Fruit fly (Drosophila melanogaster) whole organism, embryonic: ENCODE data around the gene IFT54.

Experiments used
- Abd-B ChIP-seq: fragments of 200-800 bp; sonication (Bioruptor generic); optimal IDR thresholded peaks from 2 replicates; lab custom pipeline; 2018; ENCODE audit warnings: missing biosample characterization, mild to moderate bottlenecking, missing genetic modification characterization, moderate library complexity
- Asciz ChIP-seq: fragments of 200-800 bp; sonication (Bioruptor generic); optimal IDR thresholded peaks from 2 replicates; lab custom pipeline; 2017; ENCODE audit warnings: missing biosample characterization, mild to moderate bottlenecking, missing genetic modification characterization, missing genetic modification reagents
- CG10147 ChIP-seq: fragments of 200-800 bp; sonication (Bioruptor generic); optimal IDR thresholded peaks from 2 replicates; lab custom pipeline; 2019; ENCODE audit warnings: missing biosample characterization, mild to moderate bottlenecking, missing genetic modification characterization, moderate library complexity
- CG10267 ChIP-seq: fragments of 200-800 bp; sonication (Bioruptor generic); optimal IDR thresholded peaks from 2 replicates; lab custom pipeline; 2018; ENCODE audit warnings: missing biosample characterization, mild to moderate bottlenecking, missing genetic modification characterization, moderate library complexity
- CG12391 ChIP-seq: fragments of 200-800 bp; sonication (Bioruptor generic); optimal IDR thresholded peaks from 3 replicates; lab custom pipeline; 2018; ENCODE audit warnings: missing biosample characterization, mild to moderate bottlenecking, missing genetic modification characterization, moderate library complexity
- CG14014 ChIP-seq: fragments of 200-800 bp; sonication (Bioruptor generic); IDR thresholded peaks from 2 replicates; pipeline ENCODE4 v1.3.6; 2022; ENCODE audit warnings: missing biosample characterization, missing genetic modification characterization
- CG14710 ChIP-seq: fragments of 200-800 bp; sonication (Bioruptor generic); optimal IDR thresholded peaks from 3 replicates; lab custom pipeline; 2019; ENCODE audit warnings: missing biosample characterization, mild to moderate bottlenecking, missing genetic modification characterization, moderate library complexity
- CG15011 ChIP-seq: fragments of 200-800 bp; sonication (Bioruptor generic); optimal IDR thresholded peaks from 3 replicates; lab custom pipeline; 2018; ENCODE audit warnings: missing biosample characterization, mild to moderate bottlenecking, missing genetic modification characterization
- CG1602 ChIP-seq: fragments of 200-800 bp; sonication (Bioruptor generic); optimal IDR thresholded peaks from 3 replicates; lab custom pipeline; 2016; ENCODE audit warnings: missing biosample characterization, missing genetic modification characterization
- CG17359 ChIP-seq: fragments of 200-800 bp; sonication (Bioruptor generic); optimal IDR thresholded peaks from 3 replicates; lab custom pipeline; 2018; ENCODE audit warnings: missing biosample characterization, mild to moderate bottlenecking, missing genetic modification characterization, moderate library complexity
- CG17361 ChIP-seq: fragments of 200-800 bp; sonication (Bioruptor generic); IDR thresholded peaks from 3 replicates; pipeline ENCODE4 v1.3.6; 2022; ENCODE audit warnings: missing biosample characterization, missing genetic modification characterization
- CG18262 ChIP-seq: fragments of 200-800 bp; optimal IDR thresholded peaks from 3 replicates; lab custom pipeline; 2019; ENCODE audit warnings: missing biosample characterization, mild to moderate bottlenecking, missing genetic modification characterization, moderate library complexity
- CG2120 ChIP-seq: fragments of 200-800 bp; sonication (Bioruptor generic); optimal IDR thresholded peaks from 3 replicates; lab custom pipeline; 2016; ENCODE audit warnings: missing biosample characterization, missing genetic modification characterization
- CG2712 ChIP-seq: fragments of 200-800 bp; optimal IDR thresholded peaks from 3 replicates; lab custom pipeline; 2019; ENCODE audit warnings: missing biosample characterization, mild to moderate bottlenecking, missing genetic modification characterization, moderate library complexity
- CG30403 ChIP-seq: fragments of 200-800 bp; sonication (Bioruptor generic); optimal IDR thresholded peaks from 3 replicates; lab custom pipeline; 2016; ENCODE audit warnings: missing biosample characterization, missing genetic modification characterization
- CG4424 ChIP-seq: fragments of 200-800 bp; sonication (Bioruptor generic); optimal IDR thresholded peaks from 3 replicates; lab custom pipeline; 2016; ENCODE audit warnings: missing biosample characterization, missing genetic modification characterization
- CG4617 ChIP-seq: fragments of 200-800 bp; sonication (Bioruptor generic); optimal IDR thresholded peaks from 3 replicates; lab custom pipeline; 2016; ENCODE audit warnings: missing biosample characterization, missing genetic modification characterization, borderline replicate concordance
- CG7556 ChIP-seq: fragments of 200-800 bp; sonication (Bioruptor generic); optimal IDR thresholded peaks from 2 replicates; lab custom pipeline; 2017; ENCODE audit warnings: missing biosample characterization, mild to moderate bottlenecking, missing genetic modification characterization
- CG7839 ChIP-seq: fragments of 200-800 bp; sonication (Bioruptor generic); optimal IDR thresholded peaks from 3 replicates; lab custom pipeline; 2018; ENCODE audit warnings: missing biosample characterization, mild to moderate bottlenecking, missing genetic modification characterization, moderate library complexity
- CG8359 ChIP-seq: fragments of 200-800 bp; sonication (Bioruptor generic); optimal IDR thresholded peaks from 2 replicates; lab custom pipeline; 2017; ENCODE audit warnings: missing biosample characterization, mild to moderate bottlenecking, missing genetic modification characterization, borderline replicate concordance
- CG8388 ChIP-seq: fragments of 200-800 bp; sonication (Bioruptor generic); optimal IDR thresholded peaks from 2 replicates; lab custom pipeline; 2019; ENCODE audit warnings: missing biosample characterization, mild to moderate bottlenecking, missing genetic modification characterization, moderate library complexity
- CG9876 ChIP-seq: fragments of 200-800 bp; sonication (Bioruptor generic); optimal IDR thresholded peaks from 2 replicates; lab custom pipeline; 2016; ENCODE audit warnings: missing biosample characterization, missing genetic modification characterization
- CoRest ChIP-seq: fragments of 200-800 bp; sonication (Bioruptor generic); optimal IDR thresholded peaks from 3 replicates; lab custom pipeline; 2018; ENCODE audit warnings: missing biosample characterization, mild to moderate bottlenecking, missing genetic modification characterization, moderate library complexity
- Eip74EF ChIP-seq, 2 experiments: fragments of 200-800 bp in 1 of 2; fragments of >200 bp in 1 of 2; sonication (Bioruptor generic) in 1 of 2; optimal IDR thresholded peaks; 2 replicates each; lab custom pipeline; 2017 to 2019; ENCODE audit warnings: missing biosample characterization in 2 of 2, missing genetic modification characterization in 2 of 2, mild to moderate bottlenecking in 1 of 2, moderate library complexity in 1 of 2
- Gug ChIP-seq: fragments of 200-800 bp; sonication (Bioruptor generic); IDR thresholded peaks from 4 replicates; pipeline ENCODE4 v1.3.6; 2022; ENCODE audit warnings: missing biosample characterization, missing genetic modification characterization
- HHEX ChIP-seq: fragments of 200-800 bp; sonication (Bioruptor generic); optimal IDR thresholded peaks from 3 replicates; lab custom pipeline; 2017; ENCODE audit warnings: missing biosample characterization, mild to moderate bottlenecking, missing genetic modification characterization, missing genetic modification reagents
- Med ChIP-seq: fragments of 200-800 bp; sonication (Bioruptor generic); peaks from one replicate; lab custom pipeline; 2016; ENCODE audit warnings: missing biosample characterization, missing genetic modification characterization, mild to moderate bottlenecking, inconsistent platforms, moderate library complexity
- Mes4 ChIP-seq: fragments of 200-800 bp; sonication (Bioruptor generic); optimal IDR thresholded peaks from 2 replicates; lab custom pipeline; 2016; ENCODE audit warnings: missing biosample characterization, missing genetic modification characterization
- Ptx1 ChIP-seq: fragments of 200-800 bp; sonication (Bioruptor generic); IDR thresholded peaks from 2 replicates; pipeline ENCODE4 v1.3.6; 2022; ENCODE audit warnings: missing biosample characterization, missing genetic modification characterization
- Xrp1 ChIP-seq: fragments of 200-800 bp; sonication (Bioruptor generic); IDR thresholded peaks from 2 replicates; pipeline ENCODE4 v1.3.6; 2022; ENCODE audit warnings: missing biosample characterization, missing genetic modification characterization
- abd-A ChIP-seq: fragments of 200-800 bp; sonication (Bioruptor generic); optimal IDR thresholded peaks from 3 replicates; lab custom pipeline; 2019; ENCODE audit warnings: missing biosample characterization, mild to moderate bottlenecking, missing genetic modification characterization, moderate library complexity
- bcd ChIP-seq: fragments of 200-800 bp; sonication (Bioruptor generic); optimal IDR thresholded peaks from 2 replicates; lab custom pipeline; 2017; ENCODE audit warnings: missing biosample characterization, mild to moderate bottlenecking, missing genetic modification characterization
- bsh ChIP-seq, 2 experiments: fragments of 200-800 bp; sonication (Bioruptor generic); optimal IDR thresholded peaks; 2 replicates each; lab custom pipeline; 2017 to 2018; ENCODE audit warnings: mild to moderate bottlenecking in 2 of 2, missing biosample characterization in 2 of 2, missing genetic modification characterization in 2 of 2, moderate library complexity in 1 of 2
- ci ChIP-seq: fragments of 200-800 bp; sonication (Bioruptor generic); IDR thresholded peaks from 3 replicates; pipeline ENCODE4 v1.3.6; 2022; ENCODE audit warnings: missing biosample characterization, missing genetic modification characterization
- crol ChIP-seq: fragments of 200-800 bp; sonication (Bioruptor generic); IDR thresholded peaks from 2 replicates; pipeline ENCODE4 v1.3.6; 2022; ENCODE audit warnings: missing biosample characterization, missing genetic modification characterization
- cwo ChIP-seq: fragments of 200-800 bp; sonication (Bioruptor generic); optimal IDR thresholded peaks from 3 replicates; lab custom pipeline; 2017; ENCODE audit warnings: missing biosample characterization, missing genetic modification characterization, mild to moderate bottlenecking, moderate library complexity, missing genetic modification reagents
- dmrt99B ChIP-seq: fragments of 200-800 bp; sonication (Bioruptor generic); optimal IDR thresholded peaks from 2 replicates; lab custom pipeline; 2018; ENCODE audit warnings: missing biosample characterization, mild to moderate bottlenecking, missing genetic modification characterization, moderate library complexity
- grau ChIP-seq: fragments of 200-800 bp; optimal IDR thresholded peaks from 3 replicates; lab custom pipeline; 2019; ENCODE audit warnings: missing biosample characterization, mild to moderate bottlenecking, missing genetic modification characterization, moderate library complexity
- hkb ChIP-seq, 2 experiments: fragments of 200-800 bp in 1 of 2; fragments of >200 bp in 1 of 2; sonication (Bioruptor generic) in 1 of 2; IDR thresholded peaks in 1 of 2; optimal IDR thresholded peaks in 1 of 2; 2 replicates each; pipeline versions ENCODE4 v1.3.6 to Lab custom; 2017 to 2022; ENCODE audit warnings: missing biosample characterization in 1 of 2, missing genetic modification characterization in 1 of 2
- lola ChIP-seq, 3 experiments: fragments of >200 bp in 2 of 3; fragments of 200-800 bp in 1 of 3; sonication (Bioruptor generic) in 1 of 3; optimal IDR thresholded peaks; 2 replicates each; lab custom pipeline; 2017 to 2019; ENCODE audit warnings: missing biosample characterization in 3 of 3, missing genetic modification characterization in 3 of 3, mild to moderate bottlenecking in 1 of 3, moderate library complexity in 1 of 3
- nom ChIP-seq: fragments of 200-800 bp; sonication (Bioruptor generic); optimal IDR thresholded peaks from 2 replicates; lab custom pipeline; 2017; ENCODE audit warnings: missing biosample characterization, missing genetic modification characterization, mild to moderate bottlenecking, moderate library complexity, missing genetic modification reagents
- oc ChIP-seq: fragments of 200-800 bp; sonication (Bioruptor generic); optimal IDR thresholded peaks from 2 replicates; lab custom pipeline; 2018; ENCODE audit warnings: missing biosample characterization, mild to moderate bottlenecking, missing genetic modification characterization, moderate library complexity
- scrt ChIP-seq: fragments of 200-800 bp; sonication (Bioruptor generic); optimal IDR thresholded peaks from 2 replicates; lab custom pipeline; 2018; ENCODE audit warnings: missing biosample characterization, mild to moderate bottlenecking, missing genetic modification characterization, moderate library complexity
- sd ChIP-seq: fragments of 200-800 bp; sonication (Bioruptor generic); optimal IDR thresholded peaks from 3 replicates; lab custom pipeline; 2018; ENCODE audit warnings: missing biosample characterization, mild to moderate bottlenecking, missing genetic modification characterization, moderate library complexity
- sens-2 ChIP-seq: fragments of 200-800 bp; sonication (Bioruptor generic); IDR thresholded peaks from 2 replicates; pipeline ENCODE4 v1.3.6; 2022; ENCODE audit warnings: missing biosample characterization, missing genetic modification characterization
- wor ChIP-seq: fragments of 200-800 bp; sonication (Bioruptor generic); IDR thresholded peaks from 2 replicates; pipeline ENCODE4 v1.3.6; 2022; ENCODE audit warnings: missing biosample characterization, missing genetic modification characterization

IFT54 gene

dm6 chr3R:14331474-14331873, 29.2 kb downstream of the IFT54 start (continued):
- TF ChIP-seq abd-A (tag; lab: Kevin White, UChicago) (peak; percentile 40), crol (GFP tag; lab: Robert Waterston, UW) (peak; percentile 77), Mes4 (GFP tag; lab: Kevin White, UChicago) (no peak), Med (GFP tag; lab: Kevin White, UChicago) (peak; percentile 21), sens-2 (GFP tag; lab: Robert Waterston, UW) (no peak)

- TF ChIP-seq CG1602 (peak; percentile 7), lola (GFP tag; optimal IDR thresholded peaks at IDR 0.05; lab: Kevin White, UChicago) (peak in 1 of 3 experiments; percentile 13), sd (peak; percentile 67), hkb (optimal IDR thresholded peaks at IDR 0.05; lab: Kevin White, UChicago) (no peak), hkb (GFP tag; IDR thresholded peaks at IDR 0.05; lab: Robert Waterston, UW) (0 out of 2 replicates have a peak, but pooled peaks have one; percentile 16), wor (GFP tag; lab: Robert Waterston, UW) (no peak), HHEX (peak; percentile 24), Gug (0 out of 4 replicates have a peak, but pooled peaks have one; percentile 7), CG9876 (no peak), grau (tag; lab: Kevin White, UChicago) (peak; percentile 31), CG10267 (tag; lab: Kevin White, UChicago) (peak; percentile 2), CG30403 (peak; percentile 28), CG17359 (tag; lab: Kevin White, UChicago) (peak; percentile 33), CG10147 (GFP tag; lab: Kevin White, UChicago) (peak; percentile 17), Eip74EF (GFP tag; optimal IDR thresholded peaks at IDR 0.05; lab: Kevin White, UChicago) (no peak), CG14710 (tag; lab: Kevin White, UChicago) (peak; percentile 13), CG4617 (GFP tag; lab: Kevin White, UChicago) (no peak), CG2712 (tag; lab: Kevin White, UChicago) (peak; percentile 51), CG7839 (tag; lab: Kevin White, UChicago) (peak; percentile 46), Ptx1 (peak; percentile 44), CG4424 (peak; percentile 10), Asciz (GFP tag; lab: Kevin White, UChicago) (peak; percentile 33), CG12391 (tag; lab: Kevin White, UChicago) (peak; percentile 56), CG14014 (GFP tag; lab: Robert Waterston, UW) (no peak), ci (0 out of 3 replicates have a peak, but pooled peaks have one; percentile 47), CoRest (tag; lab: Kevin White, UChicago) (peak; percentile 32), bcd (GFP tag; lab: Kevin White, UChicago) (peak; percentile 12), dmrt99B (peak; percentile 47), CG8388 (GFP tag; lab: Kevin White, UChicago) (peak; percentile 13), scrt (GFP tag; lab: Kevin White, UChicago) (no peak), Xrp1 (GFP tag; lab: Robert Waterston, UW) (peak; percentile 44; the same call in 1 of the 2 replicates), nom (GFP tag; lab: Kevin White, UChicago) (no peak), CG17361 (GFP tag; lab: Robert Waterston, UW) (peak; percentile 45; the same call in 1 of the 3 replicates), Abd-B (GFP tag; lab: Kevin White, UChicago) (peak; percentile 3), CG8359 (GFP tag; lab: Kevin White, UChicago) (no peak), CG18262 (peak; percentile 43), CG2120 (peak; percentile 15), oc (no peak), cwo (GFP tag; lab: Kevin White, UChicago) (peak; percentile 10), CG7556 (GFP tag; lab: Kevin White, UChicago) (peak; percentile 19), bsh (GFP tag; optimal IDR thresholded peaks at IDR 0.05; lab: Kevin White, UChicago) (peak in 1 of 2 experiments; percentile 55), CG15011 (GFP tag; lab: Kevin White, UChicago) (peak; percentile 7)
Observed at dm6 chr3R:14332735-14333134, 30.5 kb downstream of the IFT54 start.
